Worm (Caenorhabditis elegans): ENCODE results near the gene sdf-9.
A peak's percentile ranks its signal among the peaks of the same experiment; 100 is the strongest.

Gene sdf-9

ce11 chrV:20795374-20795773 lies 2.6 kb upstream of the sdf-9 start:
- TF ChIP-seq set-16 (GFP tag; IDR thresholded peaks at IDR 0.05) (peak; percentile 63), egl-43 (GFP tag; IDR thresholded peaks at IDR 0.05) (peak; percentile 58)

- no peak for TF ChIP-seq lir-3 (tag; optimal IDR thresholded peaks at IDR 0.05)
Measured at ce11 chrV:20802906-20803305, 4.9 kb downstream of the sdf-9 start, which contains the start of gene Y44A6D.5. Y44A6D.5 (minus strand) TSS chrV:20803006.

DNA sequence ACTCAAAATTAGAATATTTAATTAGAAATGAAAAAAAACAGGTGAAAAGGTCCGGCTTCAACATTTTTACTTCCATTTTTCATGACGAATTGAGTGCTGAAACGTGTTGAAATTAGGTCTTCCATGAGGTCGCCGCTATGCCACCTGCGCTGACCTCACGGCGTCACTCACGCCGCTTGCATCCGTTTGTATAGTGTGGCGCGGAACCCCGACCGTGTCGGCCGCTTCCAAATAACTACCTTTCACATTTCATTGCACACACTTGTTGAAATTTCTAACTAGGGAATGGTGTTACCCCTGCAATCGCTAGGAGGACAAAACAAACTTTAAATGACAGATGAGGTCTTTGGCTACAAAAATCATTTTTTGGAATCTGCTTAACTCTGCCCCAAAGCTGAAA lies 5.4 kb downstream of the sdf-9 start:
- TF ChIP-seq php-3 (GFP tag; IDR thresholded peaks at IDR 0.05) = 0 out of 2 replicates have a peak, but pooled peaks have one; percentile 56
- peak; percentile 33; the same call in 1 of the 2 replicates for TF ChIP-seq nhr-41 (GFP tag; IDR thresholded peaks at IDR 0.05)
- TF ChIP-seq Y105C5A.15 (GFP tag; IDR thresholded peaks at IDR 0.05) = peak; percentile 7; the same call in 1 of the 2 replicates
- TF ChIP-seq snpc-4 (tag; optimal IDR thresholded peaks at IDR 0.05) = peak; percentile 64

DNA sequence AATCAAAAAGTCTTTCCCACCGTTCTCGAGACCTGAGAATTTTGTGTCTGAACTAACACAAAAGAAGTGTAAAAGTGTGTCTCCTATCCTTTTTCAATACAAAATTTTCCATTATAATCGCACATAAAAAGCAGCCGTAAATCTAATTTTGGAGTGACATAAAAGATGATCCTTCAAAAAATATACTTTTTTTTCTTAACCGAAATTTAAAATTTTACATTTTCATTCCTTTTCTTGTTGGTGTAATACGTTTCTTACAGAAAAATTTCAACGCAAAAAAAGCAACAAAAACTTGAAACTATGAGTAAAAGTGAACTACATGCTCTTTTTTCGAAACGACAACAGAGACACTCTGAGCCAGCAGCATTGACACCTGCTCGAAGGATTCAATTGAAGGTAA lies 9.0 kb downstream of the sdf-9 start, which contains the start of gene Y44A6D.6:
Y44A6D.6 (plus strand) TSS at position 301 of the 400 bp plus-strand sequence.
- TF ChIP-seq nhr-25 (tag; optimal IDR thresholded peaks at IDR 0.05; ENCODE audit: borderline replicate concordance, insufficient read depth) (no peak), ceh-20 (GFP tag; IDR thresholded peaks at IDR 0.05) (no peak), mxl-2 (GFP tag; conservative IDR thresholded peaks at IDR 0.05) (no peak), skn-1 (tag; optimal IDR thresholded peaks at IDR 0.05) (no peak), ceh-82 (tag; optimal IDR thresholded peaks at IDR 0.05) (no peak), ceh-62 (tag; optimal IDR thresholded peaks at IDR 0.05) (no peak), nhr-111 (GFP tag; optimal IDR thresholded peaks at IDR 0.05) (no peak), hlh-30 (tag; optimal IDR thresholded peaks at IDR 0.05; ENCODE audit: insufficient read depth) (no peak), lin-1 (GFP tag; IDR thresholded peaks at IDR 0.05) (no peak), unc-130 (GFP tag; optimal IDR thresholded peaks at IDR 0.05) (no peak), zfp-3 (GFP tag; conservative IDR thresholded peaks at IDR 0.05) (no peak), snpc-1.2 (GFP tag; IDR thresholded peaks at IDR 0.05) (no peak), daf-8 (GFP tag; IDR thresholded peaks at IDR 0.05) (no peak), lin-38 (GFP tag; IDR thresholded peaks at IDR 0.05) (no peak), Y48G9A.11 (GFP tag; IDR thresholded peaks at IDR 0.05) (no peak), lir-3 (tag; optimal IDR thresholded peaks at IDR 0.05) (no peak), D1046.2 (GFP tag; IDR thresholded peaks at IDR 0.05) (no peak)

DNA sequence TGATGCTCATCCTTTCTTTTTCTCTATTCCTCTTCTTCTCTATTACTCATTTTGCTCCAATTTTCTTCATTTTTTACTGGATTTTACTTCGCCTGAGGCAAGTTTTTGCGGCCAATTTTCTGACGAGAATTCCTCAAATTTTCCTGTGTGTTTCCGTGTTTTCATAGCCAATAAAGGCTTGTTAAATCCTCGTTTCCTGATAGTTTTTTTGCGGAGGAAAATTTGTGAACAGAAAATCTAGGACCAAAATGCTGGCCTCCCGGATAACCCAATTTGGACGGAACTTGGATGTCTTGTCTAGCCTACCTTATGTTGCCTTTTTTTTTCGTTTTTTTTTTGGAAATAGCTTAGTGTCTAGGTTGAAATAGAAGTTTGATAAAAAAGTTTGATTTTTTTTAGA lies 15.6 kb downstream of the sdf-9 start:
- TF ChIP-seq F26F4.8 (GFP tag; conservative IDR thresholded peaks at IDR 0.05) (no peak), unc-62 (GFP tag; optimal IDR thresholded peaks at IDR 0.05 in 1 of 2) (peak in 1 of 2 experiments; percentile 92), unc-62 (tag; optimal IDR thresholded peaks at IDR 0.05) (no peak)

ce11 chrV:20814424-20814823 lies 16.4 kb downstream of the sdf-9 start, which contains the start of gene Y44A6D.7:
Y44A6D.7 (plus strand) TSS chrV:20814724.
- TF ChIP-seq jun-1 (tag; optimal IDR thresholded peaks at IDR 0.05) (no peak), fkh-10 (GFP tag; optimal IDR thresholded peaks at IDR 0.05) (no peak), egl-27 (tag; optimal IDR thresholded peaks at IDR 0.05) (no peak), fos-1 (tag; optimal IDR thresholded peaks at IDR 0.05) (no peak), ceh-62 (tag; optimal IDR thresholded peaks at IDR 0.05) (no peak)

DNA sequence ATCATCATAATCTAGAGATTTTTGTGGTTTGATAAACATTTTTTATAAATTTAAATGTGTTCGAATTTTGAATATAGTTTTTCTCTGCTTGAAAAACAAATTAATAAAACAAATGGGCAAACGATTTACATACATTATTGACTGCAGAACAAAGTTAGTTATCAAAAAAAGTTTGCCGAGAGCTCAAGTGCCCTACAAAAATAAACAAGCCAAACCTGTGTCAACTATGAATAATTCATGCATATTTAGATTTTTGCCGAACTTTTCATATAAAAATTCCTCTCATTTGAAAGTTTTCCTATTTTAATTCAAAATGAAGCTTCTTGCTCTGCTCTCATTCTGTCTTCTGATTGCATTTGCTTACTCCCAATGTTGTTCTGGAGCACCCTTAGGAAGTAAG lies 17.8 kb downstream of the sdf-9 start, which contains the start of gene sshk-1:
sshk-1 (plus strand) TSS at position 301 of the 400 bp plus-strand sequence.
- TF ChIP-seq tra-1 (GFP tag; IDR thresholded peaks at IDR 0.05) (no peak), lin-15B (tag; optimal IDR thresholded peaks at IDR 0.05) (no peak), hlh-11 (tag; optimal IDR thresholded peaks at IDR 0.05) (no peak), ZK337.2 (GFP tag; IDR thresholded peaks at IDR 0.05) (no peak), zag-1 (tag; optimal IDR thresholded peaks at IDR 0.05) (no peak), T26A8.4 (GFP tag; IDR thresholded peaks at IDR 0.05) (no peak), mdt-29 (GFP tag; IDR thresholded peaks at IDR 0.05) (no peak), zfp-3 (GFP tag; conservative IDR thresholded peaks at IDR 0.05) (no peak), mdl-1 (tag; optimal IDR thresholded peaks at IDR 0.05) (no peak), tag-97 (GFP tag; IDR thresholded peaks at IDR 0.05) (no peak), lin-39 (tag; optimal IDR thresholded peaks at IDR 0.05) (no peak), mxl-2 (GFP tag; conservative IDR thresholded peaks at IDR 0.05) (no peak), nhr-77 (tag; optimal IDR thresholded peaks at IDR 0.05) (no peak), rbr-2 (tag; optimal IDR thresholded peaks at IDR 0.05) (no peak)
